Worm (Caenorhabditis elegans): Measurements from ENCODE around the gene F55A11.1.
A peak's percentile ranks its signal among the peaks of the same experiment; 100 is the strongest.

The F55A11.1 gene

DNA sequence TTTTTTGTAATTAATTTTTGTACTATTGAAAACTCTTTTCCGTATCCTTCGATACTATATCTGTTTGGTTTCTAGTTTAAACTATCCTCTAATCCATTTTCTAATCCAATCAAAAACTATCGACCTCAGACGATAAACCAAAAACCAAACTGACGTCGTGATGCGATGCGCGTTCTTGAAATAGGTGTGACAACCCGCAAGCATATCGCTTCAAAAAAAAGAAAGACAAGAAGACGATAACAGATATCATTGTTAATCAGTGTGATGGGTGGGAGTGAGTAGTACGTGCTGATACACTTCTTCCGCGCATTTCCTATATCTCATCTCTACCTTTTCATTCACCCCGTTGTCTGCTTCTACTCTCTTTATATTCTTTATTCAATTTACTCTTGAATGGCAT is 24.4 kb downstream of the F55A11.1 start, which contains the start of gene T04F3.1:
T04F3.1 (plus strand) TSS at position 246 of the 400 bp plus-strand sequence.
- TF ChIP-seq nhr-20 (tag; optimal IDR thresholded peaks at IDR 0.05) (peak; percentile 8), blmp-1 (tag; optimal IDR thresholded peaks at IDR 0.05) (peak; percentile 77), snpc-4 (tag; optimal IDR thresholded peaks at IDR 0.05) (no peak), lin-14 (GFP tag; optimal IDR thresholded peaks at IDR 0.05) (peak; percentile 44), vab-15 (tag; optimal IDR thresholded peaks at IDR 0.05) (no peak), efl-1 (optimal IDR thresholded peaks at IDR 0.05) (no peak), efl-1 (GFP tag; optimal IDR thresholded peaks at IDR 0.05 in 1 of 2) (peak in 1 of 2 experiments; percentile 43), elt-3 (tag; optimal IDR thresholded peaks at IDR 0.05) (peak in 5 of 6 experiments; percentile 16 to 73 (median 67))

DNA sequence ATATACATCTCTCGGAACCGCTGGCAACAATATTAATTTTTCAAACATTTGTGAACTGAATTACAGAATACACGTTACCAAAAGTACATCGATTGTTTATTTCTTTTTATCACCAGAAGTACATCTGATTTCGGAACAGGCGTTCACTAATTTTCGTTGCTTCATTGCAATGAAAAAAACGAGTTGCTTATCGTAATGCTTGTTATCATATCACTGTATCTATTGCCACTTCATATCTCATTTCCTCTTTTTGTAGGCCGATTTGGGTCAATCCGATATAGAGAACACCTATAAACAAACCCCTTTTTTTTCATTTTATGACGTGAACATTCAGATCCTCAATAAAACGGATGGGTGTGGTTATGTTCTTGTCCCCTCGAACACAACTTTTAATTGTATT is 26.9 kb downstream of the F55A11.1 start:
- TF ChIP-seq blmp-1 (tag; optimal IDR thresholded peaks at IDR 0.05) (peak; percentile 1), fkh-8 (tag; optimal IDR thresholded peaks at IDR 0.05) (no peak)

DNA sequence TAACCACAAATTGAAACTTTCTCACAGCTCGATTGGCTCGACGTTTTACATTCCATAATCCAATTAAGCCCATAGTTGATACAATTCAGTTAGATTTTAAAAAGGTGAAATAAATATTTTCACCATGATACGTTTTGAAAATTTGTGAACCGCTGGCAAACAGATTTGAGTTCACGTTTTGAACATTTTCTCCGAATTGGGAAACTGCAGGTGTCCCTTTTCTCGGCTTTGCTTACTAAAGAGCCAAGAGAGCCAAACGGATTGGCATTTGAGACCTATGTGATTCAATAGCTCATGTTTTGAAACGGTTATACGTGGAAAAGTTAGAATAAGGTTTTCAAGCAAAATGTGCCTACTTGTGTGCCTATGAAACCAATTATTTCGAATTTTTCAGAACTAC is 27.3 kb downstream of the F55A11.1 start, which contains the start of gene spe-42:
spe-42 (minus strand) TSS at position 101 of the 400 bp plus-strand sequence.
- TF ChIP-seq pax-3 (tag; optimal IDR thresholded peaks at IDR 0.05), result no peak
- TF ChIP-seq nhr-90 (tag; optimal IDR thresholded peaks at IDR 0.05; ENCODE audit: poor library complexity), result no peak
- TF ChIP-seq isw-1 (GFP tag; IDR thresholded peaks at IDR 0.05), result no peak
- TF ChIP-seq zip-4 (GFP tag; optimal IDR thresholded peaks at IDR 0.05), result no peak
- no peak for TF ChIP-seq ceh-88 (GFP tag; IDR thresholded peaks at IDR 0.05)
- no peak for TF ChIP-seq fkh-4 (tag; optimal IDR thresholded peaks at IDR 0.05; ENCODE audit: borderline replicate concordance)
- no peak for TF ChIP-seq ama-1 (optimal IDR thresholded peaks at IDR 0.05)
- no peak for TF ChIP-seq egl-27 (tag; optimal IDR thresholded peaks at IDR 0.05)
- TF ChIP-seq snu-23 (GFP tag; optimal IDR thresholded peaks at IDR 0.05), result no peak
- no peak for TF ChIP-seq ceh-8 (GFP tag; optimal IDR thresholded peaks at IDR 0.05)
- TF ChIP-seq nhr-12 (tag; optimal IDR thresholded peaks at IDR 0.05), result no peak
- TF ChIP-seq unc-86 (tag; optimal IDR thresholded peaks at IDR 0.05), result no peak
- no peak for TF ChIP-seq aly-2 (tag; optimal IDR thresholded peaks at IDR 0.05)
- no peak for TF ChIP-seq fos-1 (tag; optimal IDR thresholded peaks at IDR 0.05)

DNA sequence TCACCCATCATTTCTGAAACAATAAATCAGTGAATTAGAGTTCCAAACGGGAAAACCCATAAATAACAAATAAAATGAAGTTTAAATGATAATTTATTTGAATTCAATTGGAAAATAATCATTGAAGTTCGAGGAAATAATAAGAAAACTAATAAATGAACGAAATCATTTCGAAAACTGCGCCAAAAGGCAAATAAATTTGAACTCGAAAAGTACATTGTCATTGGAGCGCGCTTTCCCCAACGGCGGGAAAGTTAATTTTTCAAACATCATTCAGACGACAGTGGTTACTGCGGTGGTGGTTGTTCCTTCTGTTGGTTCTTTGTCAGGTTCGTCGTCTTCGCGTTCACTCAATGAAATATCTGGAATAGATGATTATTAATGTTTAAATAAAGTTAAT is 30.7 kb downstream of the F55A11.1 start, which contains the start of gene npp-22:
npp-22 (minus strand) TSS at position 13 of the 400 bp plus-strand sequence.
- TF ChIP-seq lsy-2 (tag; optimal IDR thresholded peaks at IDR 0.05) (peak; percentile 72 to 84), hlh-4 (tag; optimal IDR thresholded peaks at IDR 0.05) (no peak), fkh-4 (tag; optimal IDR thresholded peaks at IDR 0.05; ENCODE audit: borderline replicate concordance) (no peak), nhr-76 (tag; optimal IDR thresholded peaks at IDR 0.05) (no peak), nhr-20 (tag; optimal IDR thresholded peaks at IDR 0.05) (peak; percentile 75), dsc-1 (tag; optimal IDR thresholded peaks at IDR 0.05) (no peak), tlp-1 (tag; optimal IDR thresholded peaks at IDR 0.05) (no peak), vab-15 (tag; optimal IDR thresholded peaks at IDR 0.05) (no peak), swsn-7 (tag; optimal IDR thresholded peaks at IDR 0.05) (peak; percentile 66), snpc-4 (tag; optimal IDR thresholded peaks at IDR 0.05) (peak; percentile 36), isw-1 (GFP tag; IDR thresholded peaks at IDR 0.05) (peak; percentile 30; the same call in 1 of the 2 replicates), ces-1 (GFP tag; optimal IDR thresholded peaks at IDR 0.05) (no peak), nhr-85 (tag) (peak; percentile 65), ets-5 (GFP tag; IDR thresholded peaks at IDR 0.05) (no peak), lin-39 (tag; optimal IDR thresholded peaks at IDR 0.05) (no peak), ceh-82 (tag; optimal IDR thresholded peaks at IDR 0.05) (peak; percentile 17 to 54 (median 32)), pax-3 (tag; optimal IDR thresholded peaks at IDR 0.05) (no peak), alr-1 (tag; optimal IDR thresholded peaks at IDR 0.05; ENCODE audit: borderline replicate concordance) (no peak), tbx-2 (tag; optimal IDR thresholded peaks at IDR 0.05) (peak; percentile 62), C34B4.2 (tag; optimal IDR thresholded peaks at IDR 0.05) (no peak), sptf-1 (tag; optimal IDR thresholded peaks at IDR 0.05) (no peak), lin-13 (GFP tag; optimal IDR thresholded peaks at IDR 0.05) (no peak), mef-2 (tag; optimal IDR thresholded peaks at IDR 0.05) (no peak), lin-15B (tag; optimal IDR thresholded peaks at IDR 0.05) (peak; percentile 77), zip-4 (GFP tag; optimal IDR thresholded peaks at IDR 0.05) (no peak), egl-27 (tag; optimal IDR thresholded peaks at IDR 0.05) (no peak), grh-1 (GFP tag; IDR thresholded peaks at IDR 0.05) (no peak), rnt-1 (tag; optimal IDR thresholded peaks at IDR 0.05) (peak; percentile 65), ceh-88 (GFP tag; IDR thresholded peaks at IDR 0.05) (no peak), nhr-28 (tag; optimal IDR thresholded peaks at IDR 0.05) (no peak), lir-3 (tag; optimal IDR thresholded peaks at IDR 0.05; ENCODE audit: poor library complexity) (no peak), fkh-8 (tag; optimal IDR thresholded peaks at IDR 0.05) (no peak), efl-3 (GFP tag; optimal IDR thresholded peaks at IDR 0.05) (no peak), ztf-11 (tag; optimal IDR thresholded peaks at IDR 0.05) (no peak)

All from whole organism, L1 larva.